Worm (Caenorhabditis elegans) whole organism, late embryonic: ENCODE measurements around the gene irld-24.

Source experiments
- ceh-19 ChIP-seq: fragments of 200-800 bp; sonication (Bioruptor generic); optimal IDR thresholded peaks from 2 replicates; lab custom pipeline; 2018; ENCODE audit warnings: mild to moderate bottlenecking, missing genetic modification characterization, missing compliant biosample characterization
- ceh-48 ChIP-seq: sonication (generic microtip); optimal IDR thresholded peaks from 2 replicates; lab custom pipeline; 2016; ENCODE audit warnings: missing genetic modification characterization, inconsistent platforms, missing compliant biosample characterization
- dve-1 ChIP-seq: sonication (generic microtip); optimal IDR thresholded peaks from 2 replicates; lab custom pipeline; 2017; ENCODE audit warnings: antibody characterized with exemption, mild to moderate bottlenecking, missing genetic modification characterization, missing compliant biosample characterization
- ets-4 ChIP-seq: sonication (generic microtip); optimal IDR thresholded peaks from 2 replicates; lab custom pipeline; 2016; ENCODE audit warnings: missing genetic modification characterization, missing compliant biosample characterization
- gmeb-2 ChIP-seq: sonication (generic microtip); optimal IDR thresholded peaks from 2 replicates; lab custom pipeline; 2016; ENCODE audit warnings: missing genetic modification characterization, inconsistent platforms, missing compliant biosample characterization
- nhr-11 ChIP-seq: fragments of 150-350 bp; optimal IDR thresholded peaks from 2 replicates; lab custom pipeline; 2014; ENCODE audit warnings: missing biosample characterization, missing genetic modification characterization
- nhr-232 ChIP-seq: sonication (generic microtip); optimal IDR thresholded peaks from 2 replicates; lab custom pipeline; 2016; ENCODE audit warnings: missing genetic modification characterization, missing compliant biosample characterization
- npax-4 ChIP-seq: sonication (generic microtip); optimal IDR thresholded peaks from 2 replicates; lab custom pipeline; 2016; ENCODE audit warnings: missing genetic modification characterization, missing compliant biosample characterization
- pha-2 ChIP-seq: sonication (generic microtip); optimal IDR thresholded peaks from 2 replicates; lab custom pipeline; 2017; ENCODE audit warnings: mild to moderate bottlenecking, missing genetic modification characterization, missing compliant biosample characterization
- pqm-1 ChIP-seq: sonication (generic microtip); optimal IDR thresholded peaks from 2 replicates; lab custom pipeline; 2016; ENCODE audit warnings: missing genetic modification characterization, missing compliant biosample characterization
- tbx-2 ChIP-seq: sonication (generic microtip); optimal IDR thresholded peaks from 2 replicates; lab custom pipeline; 2016; ENCODE audit warnings: missing genetic modification characterization, missing compliant biosample characterization
- unc-3 ChIP-seq, 2 experiments: fragments of 200-800 bp in 1 of 2; sonication (Bioruptor generic) in 1 of 2; sonication (generic microtip) in 1 of 2; conservative IDR thresholded peaks in 1 of 2; optimal IDR thresholded peaks in 1 of 2; 2 replicates each; pipeline versions ENCODE4 v1.3.6 to Lab custom; 2016 to 2022; ENCODE audit warnings: missing compliant biosample characterization in 2 of 2, missing genetic modification characterization in 2 of 2, missing genetic modification reagents in 1 of 2

- no peak for TF ChIP-seq ets-4 (tag; lab: Kevin White, UChicago)
- TF ChIP-seq pha-2 (tag; lab: Kevin White, UChicago): no peak
- no peak for TF ChIP-seq npax-4 (tag; lab: Kevin White, UChicago)
- TF ChIP-seq tbx-2 (tag; lab: Kevin White, UChicago): no peak
- TF ChIP-seq nhr-232 (tag; lab: Kevin White, UChicago): no peak
- TF ChIP-seq unc-3 (GFP tag; conservative IDR thresholded peaks at IDR 0.05; lab: Robert Waterston, UW): no peak
- no peak for TF ChIP-seq unc-3 (tag; optimal IDR thresholded peaks at IDR 0.05; lab: Kevin White, UChicago)
- TF ChIP-seq pqm-1 (tag; lab: Kevin White, UChicago): no peak
- no peak for TF ChIP-seq nhr-11 (tag; lab: Kevin White, UChicago)
- no peak for TF ChIP-seq ceh-48 (tag; lab: Kevin White, UChicago)
- TF ChIP-seq ceh-19: no peak
- no peak for TF ChIP-seq gmeb-2
- no peak for TF ChIP-seq dve-1 (tag; lab: Kevin White, UChicago)
Measured at ce11 chrX:13948810-13949209, 37.6 kb upstream of the irld-24 start, which contains the start of gene alg-1.
